Fruit fly (Drosophila melanogaster): ENCODE measurements around the gene Nubp2.

The Nubp2 gene

dm6 chr3L:20540182-20540974 lies 14.0 kb downstream of the Nubp2 start, which contains the start of gene Rcd2 (continued):
- TF ChIP-seq wek (GFP tag; optimal IDR thresholded peaks at IDR 0.05) = peak; percentile 37
- peak; percentile 40 for TF ChIP-seq tx (GFP tag; optimal IDR thresholded peaks at IDR 0.05)
- peak; percentile 68 for TF ChIP-seq Oaz (GFP tag; IDR thresholded peaks at IDR 0.05)
- TF ChIP-seq sim (GFP tag; IDR thresholded peaks at IDR 0.05) = no peak
- peak; percentile 68 for TF ChIP-seq Blimp-1 (GFP tag; optimal IDR thresholded peaks at IDR 0.05)
- no peak for TF ChIP-seq ro (GFP tag; IDR thresholded peaks at IDR 0.05)
- peak; percentile 20 for TF ChIP-seq Hmx (GFP tag; optimal IDR thresholded peaks at IDR 0.05)
- TF ChIP-seq Mes4 (GFP tag; optimal IDR thresholded peaks at IDR 0.05) = no peak
- TF ChIP-seq twi (tag; optimal IDR thresholded peaks at IDR 0.05) = peak; percentile 47
- TF ChIP-seq CG10959 (GFP tag; IDR thresholded peaks at IDR 0.05) = no peak
- peak; percentile 79 for TF ChIP-seq CG15514 (GFP tag; optimal IDR thresholded peaks at IDR 0.05)
- TF ChIP-seq chif (GFP tag; optimal IDR thresholded peaks at IDR 0.05) = peak in 1 of 2 experiments; percentile 47
- TF ChIP-seq ato (GFP tag; IDR thresholded peaks at IDR 0.05; ENCODE audit: partially characterized antibody) = peak; percentile 79
- TF ChIP-seq dpn (GFP tag; optimal IDR thresholded peaks at IDR 0.05) = peak; percentile 28 to 65
- peak; percentile 57 for TF ChIP-seq emc (GFP tag; optimal IDR thresholded peaks at IDR 0.05)
- TF ChIP-seq CG9932 (GFP tag; IDR thresholded peaks at IDR 0.05) = peak; percentile 86
- peak; percentile 29 for TF ChIP-seq jing (GFP tag; optimal IDR thresholded peaks at IDR 0.05)
- peak; percentile 90 for TF ChIP-seq dmrt99B (tag; optimal IDR thresholded peaks at IDR 0.05)
- TF ChIP-seq CG17612 (GFP tag; IDR thresholded peaks at IDR 0.05) = peak; percentile 57; the same call in 1 of the 2 replicates
- no peak for TF ChIP-seq otp (GFP tag; IDR thresholded peaks at IDR 0.05)
- no peak for TF ChIP-seq aop (GFP tag; IDR thresholded peaks at IDR 0.05)
- 0 out of 2 replicates have a peak, but pooled peaks have one; percentile 3 for TF ChIP-seq CG16779 (GFP tag; IDR thresholded peaks at IDR 0.05)
- TF ChIP-seq CG1832 (GFP tag; optimal IDR thresholded peaks at IDR 0.05) = no peak
- TF ChIP-seq Myb (GFP tag; optimal IDR thresholded peaks at IDR 0.05) = no peak
- TF ChIP-seq gfzf (GFP tag; optimal IDR thresholded peaks at IDR 0.05) = no peak
- TF ChIP-seq CG11247 (GFP tag; IDR thresholded peaks at IDR 0.05) = peak; percentile 66; the same call in 1 of the 2 replicates
- peak; percentile 53 for TF ChIP-seq CG7928 (GFP tag; optimal IDR thresholded peaks at IDR 0.05)
- peak; percentile 71 for TF ChIP-seq CG5180 (GFP tag; optimal IDR thresholded peaks at IDR 0.05)
- no peak for TF ChIP-seq btn (GFP tag; optimal IDR thresholded peaks at IDR 0.05)
- TF ChIP-seq sisA (GFP tag; IDR thresholded peaks at IDR 0.05) = no peak
- TF ChIP-seq so (GFP tag; IDR thresholded peaks at IDR 0.05) = peak; percentile 82
- peak; percentile 69 for TF ChIP-seq CG13775 (GFP tag; optimal IDR thresholded peaks at IDR 0.05)
- TF ChIP-seq Fer1 (GFP tag; optimal IDR thresholded peaks at IDR 0.05) = peak; percentile 91
- peak; percentile 88 for TF ChIP-seq odd (GFP tag; optimal IDR thresholded peaks at IDR 0.05)
- no peak for TF ChIP-seq lbe (GFP tag; optimal IDR thresholded peaks at IDR 0.05)
- peak; percentile 47; the same call in 1 of the 2 replicates for TF ChIP-seq CG11085 (GFP tag; IDR thresholded peaks at IDR 0.05)
- peak; percentile 88 for TF ChIP-seq Med (GFP tag)
- peak in 1 of 2 experiments; percentile 92 for TF ChIP-seq Eip74EF (GFP tag; optimal IDR thresholded peaks at IDR 0.05)
- TF ChIP-seq nerfin-2 (GFP tag; IDR thresholded peaks at IDR 0.05; ENCODE audit: partially characterized antibody) = peak; percentile 77
- TF ChIP-seq Antp (GFP tag; optimal IDR thresholded peaks at IDR 0.05) = peak; percentile 22
- peak; percentile 52 for TF ChIP-seq Ssrp (tag; optimal IDR thresholded peaks at IDR 0.05)
- TF ChIP-seq insv (GFP tag; optimal IDR thresholded peaks at IDR 0.05) = peak in 1 of 2 experiments; percentile 54
- peak; percentile 17; the same call in 1 of the 2 replicates for TF ChIP-seq peb (GFP tag; IDR thresholded peaks at IDR 0.05)
- no peak for TF ChIP-seq ewg (GFP tag; optimal IDR thresholded peaks at IDR 0.05)
- peak; percentile 32 for TF ChIP-seq CG2116 (GFP tag; optimal IDR thresholded peaks at IDR 0.05)
- peak; percentile 85 for TF ChIP-seq CG17568 (GFP tag; optimal IDR thresholded peaks at IDR 0.05)
- TF ChIP-seq CG11560 (tag; IDR thresholded peaks at IDR 0.05) = 0 out of 3 replicates have a peak, but pooled peaks have one; percentile 41
- TF ChIP-seq ham (GFP tag; IDR thresholded peaks at IDR 0.05) = no peak

All from whole organism, embryonic.